Worm (Caenorhabditis elegans) whole organism, L3 larva: ENCODE measurements around the gene ceh-19.

Experiments
- aly-2 ChIP-seq: fragments of 150-350 bp; optimal IDR thresholded peaks from 2 replicates; lab custom pipeline; 2014; ENCODE audit warnings: missing biosample characterization, missing genetic modification characterization
- ama-1 ChIP-seq: fragments of 150-350 bp; optimal IDR thresholded peaks from 2 replicates; lab custom pipeline; 2018
- ceh-28 ChIP-seq: fragments of 150-350 bp; optimal IDR thresholded peaks from 2 replicates; lab custom pipeline; 2014; ENCODE audit warnings: missing biosample characterization, missing genetic modification reagents, missing genetic modification characterization
- ceh-82 ChIP-seq: fragments of 150-350 bp; optimal IDR thresholded peaks from 2 replicates; lab custom pipeline; 2014; ENCODE audit warnings: missing biosample characterization, missing genetic modification characterization
- egl-5 ChIP-seq: fragments of 150-350 bp; optimal IDR thresholded peaks from 2 replicates; lab custom pipeline; 2017; ENCODE audit warnings: missing biosample characterization, missing genetic modification reagents, missing genetic modification characterization, inconsistent platforms
- elt-1 ChIP-seq: fragments of 150-350 bp; optimal IDR thresholded peaks from 2 replicates; lab custom pipeline; 2014; ENCODE audit warnings: missing biosample characterization, missing genetic modification characterization
- elt-2 ChIP-seq: sonication (generic microtip); optimal IDR thresholded peaks from 2 replicates; lab custom pipeline; 2016; ENCODE audit warnings: missing genetic modification reagents, mild to moderate bottlenecking, missing genetic modification characterization, missing compliant biosample characterization
- eor-1 ChIP-seq, 2 experiments: fragments of 150-350 bp; optimal IDR thresholded peaks; 2 replicates each; lab custom pipeline; 2014 to 2018; ENCODE audit warnings: missing biosample characterization in 2 of 2, missing genetic modification characterization in 2 of 2
- fkh-10 ChIP-seq: sonication (generic microtip); optimal IDR thresholded peaks from 2 replicates; lab custom pipeline; 2017; ENCODE audit warnings: missing biosample characterization, missing genetic modification reagents, missing genetic modification characterization
- fkh-2 ChIP-seq: fragments of 150-350 bp; optimal IDR thresholded peaks from 2 replicates; lab custom pipeline; 2014; ENCODE audit warnings: missing biosample characterization, missing genetic modification reagents, missing genetic modification characterization
- fos-1 ChIP-seq: fragments of 150-350 bp; optimal IDR thresholded peaks from 2 replicates; lab custom pipeline; 2014; ENCODE audit warnings: missing biosample characterization, missing genetic modification characterization
- hmg-11 ChIP-seq: sonication (generic microtip); optimal IDR thresholded peaks from 2 replicates; lab custom pipeline; 2016; ENCODE audit warnings: missing genetic modification characterization, missing compliant biosample characterization
- jun-1 ChIP-seq: fragments of 150-350 bp; optimal IDR thresholded peaks from 2 replicates; lab custom pipeline; 2014; ENCODE audit warnings: missing biosample characterization, missing genetic modification reagents, missing genetic modification characterization
- lin-15B ChIP-seq: fragments of 150-350 bp; optimal IDR thresholded peaks from 2 replicates; lab custom pipeline; 2014; ENCODE audit warnings: missing biosample characterization, missing genetic modification characterization
- lin-39 ChIP-seq: fragments of 150-350 bp; optimal IDR thresholded peaks from 2 replicates; lab custom pipeline; 2018; ENCODE audit warnings: missing biosample characterization, missing genetic modification reagents, missing genetic modification characterization
- lsy-12 ChIP-seq: sonication (generic microtip); optimal IDR thresholded peaks from 2 replicates; lab custom pipeline; 2016; ENCODE audit warnings: mild to moderate bottlenecking, missing genetic modification characterization, missing compliant biosample characterization
- mdl-1 ChIP-seq: fragments of 150-350 bp; optimal IDR thresholded peaks from 2 replicates; lab custom pipeline; 2014; ENCODE audit warnings: missing biosample characterization, missing genetic modification characterization
- mml-1 ChIP-seq: fragments of 150-350 bp; sonication (generic microtip); optimal IDR thresholded peaks from 3 replicates; lab custom pipeline; 2014; ENCODE audit warnings: missing biosample characterization, missing genetic modification characterization
- nfya-1 ChIP-seq: sonication (generic microtip); optimal IDR thresholded peaks from 2 replicates; lab custom pipeline; 2017; ENCODE audit warnings: missing genetic modification characterization, mild to moderate bottlenecking, missing compliant biosample characterization, antibody characterized with exemption, moderate library complexity; ENCODE audit not compliant: insufficient read depth
- nhr-11 ChIP-seq: fragments of 150-350 bp; optimal IDR thresholded peaks from 2 replicates; lab custom pipeline; 2014; ENCODE audit warnings: missing biosample characterization, missing genetic modification characterization
- nhr-23 ChIP-seq: fragments of 150-350 bp; optimal IDR thresholded peaks from 2 replicates; lab custom pipeline; 2014; ENCODE audit warnings: missing biosample characterization, missing genetic modification reagents, missing genetic modification characterization
- nhr-237 ChIP-seq: fragments of 150-350 bp; optimal IDR thresholded peaks from 2 replicates; lab custom pipeline; 2014; ENCODE audit warnings: missing biosample characterization, missing genetic modification characterization
- nhr-25 ChIP-seq: sonication (generic microtip); optimal IDR thresholded peaks from 2 replicates; lab custom pipeline; 2017; ENCODE audit warnings: missing biosample characterization, missing genetic modification characterization
- nhr-28 ChIP-seq: fragments of 150-350 bp; optimal IDR thresholded peaks from 2 replicates; lab custom pipeline; 2014; ENCODE audit warnings: missing biosample characterization, missing genetic modification characterization
- nhr-43 ChIP-seq: sonication (generic microtip); optimal IDR thresholded peaks from 2 replicates; lab custom pipeline; 2016; ENCODE audit warnings: mild to moderate bottlenecking, missing genetic modification characterization, missing compliant biosample characterization; ENCODE audit not compliant: poor library complexity, severe bottlenecking
- nhr-77 ChIP-seq: fragments of 150-350 bp; optimal IDR thresholded peaks from 2 replicates; lab custom pipeline; 2014; ENCODE audit warnings: missing biosample characterization, missing genetic modification characterization
- pha-4 ChIP-seq: fragments of 150-350 bp; optimal IDR thresholded peaks from 2 replicates; lab custom pipeline; 2014; ENCODE audit warnings: missing biosample characterization, missing genetic modification reagents, missing genetic modification characterization
- pqm-1 ChIP-seq: fragments of 150-350 bp; optimal IDR thresholded peaks from 2 replicates; lab custom pipeline; 2017; ENCODE audit warnings: missing biosample characterization, missing genetic modification characterization, inconsistent platforms
- sea-2 ChIP-seq: fragments of 150-350 bp; sonication (generic microtip); optimal IDR thresholded peaks from 4 replicates; lab custom pipeline; 2014; ENCODE audit warnings: missing biosample characterization, missing genetic modification reagents, missing genetic modification characterization
- snpc-4 ChIP-seq: fragments of 150-350 bp; optimal IDR thresholded peaks from 2 replicates; lab custom pipeline; 2014; ENCODE audit warnings: missing biosample characterization, missing genetic modification characterization
- unc-39 ChIP-seq: sonication (generic microtip); optimal IDR thresholded peaks from 4 replicates; lab custom pipeline; 2017; ENCODE audit warnings: missing biosample characterization, missing genetic modification characterization
- unc-62 ChIP-seq: fragments of 150-350 bp; sonication (generic microtip); optimal IDR thresholded peaks from 4 replicates; lab custom pipeline; 2014; ENCODE audit warnings: missing biosample characterization, missing genetic modification reagents, missing genetic modification characterization
- ztf-4 ChIP-seq: fragments of 150-350 bp; optimal IDR thresholded peaks from 2 replicates; lab custom pipeline; 2014; ENCODE audit warnings: missing biosample characterization, missing genetic modification characterization

Gene ceh-19

DNA sequence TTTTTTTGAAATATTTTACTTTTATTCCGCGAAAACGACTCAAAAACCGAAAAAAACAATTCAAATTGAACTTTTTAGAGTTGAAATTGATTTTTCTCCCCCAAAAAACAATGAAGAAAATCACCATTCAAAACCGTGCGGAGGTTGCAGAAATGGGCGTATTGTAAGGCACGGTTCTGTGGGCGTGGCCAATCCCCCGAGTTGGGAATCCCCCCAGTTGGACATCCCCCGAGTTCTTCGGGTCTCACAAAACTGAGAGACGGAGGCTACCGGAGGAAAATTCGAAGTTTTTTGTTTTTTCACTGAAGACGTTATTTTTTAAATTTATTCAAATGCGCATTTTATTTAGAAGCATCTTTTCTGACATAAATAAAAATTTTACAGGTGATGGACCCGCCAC, 7.5 kb downstream of the ceh-19 start, which contains the start of gene mcm-3AP:
Gene mcm-3AP (plus strand): TSS at position 383 of the 400 bp plus-strand sequence.
- TF ChIP-seq elt-2 (tag; lab: Kevin White, UChicago): peak; percentile 26
- peak; percentile 58 for TF ChIP-seq nfya-1
- TF ChIP-seq hmg-11 (tag; lab: Kevin White, UChicago): peak; percentile 13

DNA sequence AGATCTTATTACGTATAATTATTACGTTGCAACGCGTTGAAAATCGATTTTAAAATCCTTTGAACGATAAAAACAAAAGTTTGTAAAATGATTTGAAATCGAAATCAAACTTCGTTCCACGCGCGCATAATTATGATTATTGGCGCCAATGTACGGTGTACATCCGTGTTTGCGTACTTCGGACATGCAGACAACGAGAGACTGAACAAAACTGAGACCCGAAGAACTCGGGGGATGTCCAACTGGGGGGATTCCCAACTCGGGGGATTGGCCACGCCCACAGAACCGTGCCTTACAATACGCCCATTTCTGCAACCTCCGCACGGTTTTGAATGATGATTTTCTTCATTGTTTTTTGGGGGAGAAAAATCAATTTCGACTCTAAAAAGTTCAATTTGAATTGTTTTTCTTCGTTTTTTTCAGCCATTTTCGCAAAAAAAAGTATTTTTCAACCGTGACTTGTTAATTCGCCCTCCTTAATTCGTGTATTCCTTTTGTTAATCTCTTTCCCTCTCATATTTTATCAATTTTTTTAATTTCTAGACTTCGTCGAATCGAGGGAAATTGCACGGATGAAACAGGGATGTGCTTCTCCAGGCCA, 8.8 kb downstream of the ceh-19 start, which contains the start of gene F20D12.12:
Gene F20D12.12 (plus strand): TSS at position 542 of the 601 bp plus-strand sequence.
- TF ChIP-seq pha-4 (tag; lab: Kevin White, UChicago): peak; percentile 66
- TF ChIP-seq nhr-43 (tag; lab: Kevin White, UChicago): peak; percentile 7
- peak; percentile 69 for TF ChIP-seq lin-15B (tag; lab: Kevin White, UChicago)
- TF ChIP-seq elt-2 (tag; lab: Kevin White, UChicago): peak; percentile 52
- TF ChIP-seq hmg-11 (tag; lab: Kevin White, UChicago): peak; percentile 56
- TF ChIP-seq snpc-4: peak; percentile 19
- peak; percentile 67 for TF ChIP-seq nhr-23 (tag; lab: Kevin White, UChicago)
- peak; percentile 57 for TF ChIP-seq lsy-12 (tag; lab: Kevin White, UChicago)
- peak; percentile 66 for TF ChIP-seq lin-39 (tag; lab: Kevin White, UChicago)
- TF ChIP-seq nfya-1: peak; percentile 85

DNA sequence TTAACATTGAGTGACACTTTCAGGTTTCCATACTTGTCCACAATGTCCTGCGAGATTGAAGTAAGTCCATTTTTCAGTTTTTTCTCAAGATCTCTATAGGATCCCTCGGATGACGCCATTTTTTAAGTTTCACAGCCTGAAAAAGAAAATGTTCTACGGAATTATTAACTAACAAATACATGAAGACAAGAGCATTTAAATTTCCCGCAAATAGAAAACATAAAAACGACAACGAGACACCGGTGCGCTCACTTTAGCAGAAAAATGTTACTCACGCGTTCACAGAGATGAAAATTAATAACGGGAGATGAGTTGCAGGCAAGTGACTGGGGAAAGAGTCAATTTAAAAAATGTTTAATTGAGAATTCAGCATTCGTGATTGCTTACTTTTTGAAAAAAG, 9.3 kb downstream of the ceh-19 start, which contains the start of gene czw-1:
Gene czw-1 (minus strand): TSS at position 369 of the 400 bp plus-strand sequence.
- TF ChIP-seq jun-1 (no peak), mdl-1 (no peak), ceh-82 (tag; lab: Kevin White, UChicago) (no peak), elt-1 (no peak), nhr-43 (tag; lab: Kevin White, UChicago) (no peak), nhr-11 (no peak), fkh-10 (GFP tag; lab: Kevin White, UChicago) (no peak), unc-39 (tag; lab: Kevin White, UChicago) (no peak), fos-1 (tag; lab: Kevin White, UChicago) (no peak)
- TF ChIP-seq, all 47 proteins: peak for 0

DNA sequence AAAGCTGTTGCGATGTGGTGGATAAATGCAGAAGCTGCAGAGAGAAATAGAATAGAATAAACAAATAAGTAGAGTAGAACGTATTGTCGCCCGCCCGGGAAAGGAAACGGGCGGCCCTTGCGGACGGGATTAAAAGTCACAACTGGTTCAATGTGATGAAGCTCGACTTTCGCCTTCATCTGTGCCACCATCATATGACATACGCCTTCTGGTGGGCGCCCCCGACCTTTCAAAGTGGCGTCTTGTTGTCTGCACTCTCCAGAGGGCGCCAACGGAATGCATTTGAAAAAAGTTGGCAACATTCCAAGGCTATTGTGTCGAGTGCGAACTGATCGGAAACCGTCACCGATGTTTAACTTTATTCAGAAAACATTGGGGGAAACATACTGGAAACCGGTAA, 12.5 kb downstream of the ceh-19 start:
- TF ChIP-seq pha-4 (tag; lab: Kevin White, UChicago): no peak
- peak; percentile 33 for TF ChIP-seq nfya-1
- TF ChIP-seq nhr-28 (tag; lab: Kevin White, UChicago): no peak
- no peak for TF ChIP-seq fos-1 (tag; lab: Kevin White, UChicago)
- TF ChIP-seq pqm-1 (tag; lab: Kevin White, UChicago): no peak
- peak; percentile 9 for TF ChIP-seq nhr-23 (tag; lab: Kevin White, UChicago)
- peak; percentile 76 for TF ChIP-seq nhr-25 (tag; lab: Kevin White, UChicago)
- TF ChIP-seq lin-39 (tag; lab: Kevin White, UChicago): peak; percentile 19
- TF ChIP-seq, all 47 proteins: peak for 4

DNA sequence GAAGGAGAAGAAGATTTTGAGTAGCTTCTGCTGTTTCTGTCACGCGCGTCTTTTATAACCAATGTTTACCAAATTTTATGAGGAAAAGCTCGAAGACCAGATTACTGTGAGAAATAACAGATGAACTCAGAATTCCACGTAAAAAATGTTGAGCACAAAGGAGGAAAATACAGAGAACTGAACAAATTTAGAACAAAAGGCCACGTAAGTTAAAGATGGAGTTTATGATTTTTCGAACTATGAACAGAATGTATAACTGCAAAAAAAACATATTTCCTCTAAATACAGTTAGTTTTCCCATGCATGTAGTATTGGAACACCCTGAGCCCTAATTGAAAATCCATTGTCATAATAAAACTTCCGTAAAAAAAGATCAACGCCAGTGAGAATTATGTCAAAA, 14.8 kb downstream of the ceh-19 start, which contains the start of gene exc-9:
Gene exc-9 (minus strand): TSS at position 101 of the 400 bp plus-strand sequence.
- TF ChIP-seq mml-1 (no peak), sea-2 (GFP tag; lab: Kevin White, UChicago) (no peak), ztf-4 (tag; lab: Kevin White, UChicago) (no peak), aly-2 (tag; lab: Kevin White, UChicago) (no peak), nhr-23 (tag; lab: Kevin White, UChicago) (no peak), ceh-28 (no peak), nhr-77 (no peak), egl-5 (no peak), eor-1 (tag; optimal IDR thresholded peaks at IDR 0.05; lab: Kevin White, UChicago) (no peak)
- TF ChIP-seq, all 47 proteins: peak for 0

DNA sequence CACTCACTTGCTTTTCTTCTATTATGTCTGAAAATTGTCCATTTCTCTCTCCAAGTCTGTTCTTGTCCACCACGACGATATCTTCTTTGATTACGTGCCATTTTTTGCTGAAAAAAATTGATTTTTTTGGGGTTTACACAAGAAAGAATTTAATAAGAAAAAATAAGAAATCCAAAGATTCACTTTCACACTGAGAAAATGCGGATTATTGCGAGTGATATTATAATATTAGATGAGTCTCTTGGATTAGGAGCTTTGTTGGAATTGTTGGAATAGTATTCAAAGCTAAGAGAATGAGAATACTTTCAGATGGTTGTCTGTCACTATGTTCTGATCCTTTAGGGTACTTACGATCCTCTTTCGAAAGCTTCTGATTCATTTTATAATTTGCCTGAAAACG, 16.9 kb downstream of the ceh-19 start, which contains the start of gene F20D12.7:
Gene F20D12.7 (minus strand): TSS at position 101 of the 400 bp plus-strand sequence.
- TF ChIP-seq fkh-2 (tag; lab: Kevin White, UChicago) (no peak), pqm-1 (tag; lab: Kevin White, UChicago) (no peak), ceh-28 (no peak), mdl-1 (no peak), unc-62 (no peak), fkh-10 (GFP tag; lab: Kevin White, UChicago) (no peak), hmg-11 (tag; lab: Kevin White, UChicago) (no peak), ama-1 (lab: Kevin White, UChicago) (no peak), ceh-82 (tag; lab: Kevin White, UChicago) (no peak), eor-1 (tag; optimal IDR thresholded peaks at IDR 0.05; lab: Kevin White, UChicago) (no peak), nhr-237 (tag; lab: Kevin White, UChicago) (no peak), egl-5 (no peak)
